Worm (Caenorhabditis elegans) whole organism, early embryonic: ENCODE data around the gene srxa-18.

Experiments
- F13C5.2 ChIP-seq: sonication (generic microtip); optimal IDR thresholded peaks from 2 replicates; lab custom pipeline; 2017; ENCODE audit warnings: mild to moderate bottlenecking, missing genetic modification characterization, inconsistent platforms, missing compliant biosample characterization
- ama-1 ChIP-seq: fragments of 150-350 bp; optimal IDR thresholded peaks from 2 replicates; lab custom pipeline; 2014
- ceh-36 ChIP-seq: sonication (generic microtip); optimal IDR thresholded peaks from 2 replicates; lab custom pipeline; 2016; ENCODE audit warnings: missing genetic modification characterization, inconsistent platforms, missing compliant biosample characterization
- ets-7 ChIP-seq: sonication (generic microtip); optimal IDR thresholded peaks from 2 replicates; lab custom pipeline; 2016; ENCODE audit warnings: missing genotype, missing genetic modification characterization, missing compliant biosample characterization
- flt-1 ChIP-seq: fragments of 200-800 bp; sonication (Bioruptor generic); IDR thresholded peaks from 2 replicates; pipeline ENCODE4 v1.3.6; 2022; ENCODE audit warnings: missing genetic modification characterization, missing compliant biosample characterization
- hmg-4 ChIP-seq: fragments of 200-800 bp; sonication (Bioruptor generic); optimal IDR thresholded peaks from 2 replicates; lab custom pipeline; 2018; ENCODE audit warnings: mild to moderate bottlenecking, missing genetic modification characterization, missing compliant biosample characterization
- hnd-1 ChIP-seq: sonication (generic microtip); optimal IDR thresholded peaks from 2 replicates; lab custom pipeline; 2016; ENCODE audit warnings: missing genetic modification characterization, missing compliant biosample characterization
- pes-1 ChIP-seq: fragments of 200-800 bp; sonication (Bioruptor generic); IDR thresholded peaks from 2 replicates; pipeline ENCODE4 v1.3.6; 2022; ENCODE audit warnings: missing genetic modification reagents, missing genetic modification characterization, missing compliant biosample characterization
- scrt-1 ChIP-seq: fragments of 200-800 bp; sonication (Bioruptor generic); IDR thresholded peaks from 2 replicates; pipeline ENCODE4 v1.3.6; 2022; ENCODE audit warnings: missing genetic modification characterization, missing compliant biosample characterization
- sea-1 ChIP-seq: fragments of 200-800 bp; sonication (Bioruptor generic); conservative IDR thresholded peaks from 2 replicates; pipeline ENCODE4 v1.3.6; 2022; ENCODE audit warnings: missing genetic modification characterization, missing compliant biosample characterization
- tbx-11 ChIP-seq: fragments of 200-800 bp; sonication (Bioruptor generic); IDR thresholded peaks from 2 replicates; pipeline ENCODE4 v1.3.6; 2022; ENCODE audit warnings: missing genetic modification characterization, missing compliant biosample characterization
- tbx-37 ChIP-seq: fragments of 200-800 bp; sonication (Bioruptor generic); conservative IDR thresholded peaks from 2 replicates; pipeline ENCODE4 v1.3.6; 2022; ENCODE audit warnings: missing genetic modification reagents, missing genetic modification characterization, missing compliant biosample characterization

ce11 chrV:10098429-10098828 lies 22.4 kb downstream of the srxa-18 start, which contains the start of gene ugt-47:
- TF ChIP-seq ama-1 (lab: Kevin White, UChicago) (no peak), ets-7 (tag; lab: Kevin White, UChicago) (no peak), hmg-4 (GFP tag; lab: Kevin White, UChicago) (no peak), hnd-1 (tag; lab: Kevin White, UChicago) (no peak), tbx-11 (GFP tag; lab: Robert Waterston, UW) (no peak), flt-1 (GFP tag; lab: Robert Waterston, UW) (no peak), tbx-37 (GFP tag; lab: Robert Waterston, UW) (no peak), sea-1 (GFP tag; lab: Robert Waterston, UW) (no peak), ceh-36 (no peak), pes-1 (GFP tag; lab: Robert Waterston, UW) (no peak), scrt-1 (GFP tag; lab: Robert Waterston, UW) (no peak), F13C5.2 (tag; lab: Kevin White, UChicago) (no peak)
